Fruit fly (Drosophila melanogaster) Kc167 (cell line): ENCODE measurements around the gene Septin2.

ENCODE experiments used
- Sin3A ChIP-seq: fragments of >200 bp; optimal IDR thresholded peaks from 2 replicates; lab custom pipeline; 2018; ENCODE audit warnings: missing external identifiers
- h ChIP-seq: fragments of >200 bp; optimal IDR thresholded peaks from 3 replicates; lab custom pipeline; 2018; ENCODE audit warnings: missing external identifiers
- psq ChIP-seq: fragments of >200 bp; optimal IDR thresholded peaks from 2 replicates; lab custom pipeline; 2017; ENCODE audit warnings: missing external identifiers

DNA sequence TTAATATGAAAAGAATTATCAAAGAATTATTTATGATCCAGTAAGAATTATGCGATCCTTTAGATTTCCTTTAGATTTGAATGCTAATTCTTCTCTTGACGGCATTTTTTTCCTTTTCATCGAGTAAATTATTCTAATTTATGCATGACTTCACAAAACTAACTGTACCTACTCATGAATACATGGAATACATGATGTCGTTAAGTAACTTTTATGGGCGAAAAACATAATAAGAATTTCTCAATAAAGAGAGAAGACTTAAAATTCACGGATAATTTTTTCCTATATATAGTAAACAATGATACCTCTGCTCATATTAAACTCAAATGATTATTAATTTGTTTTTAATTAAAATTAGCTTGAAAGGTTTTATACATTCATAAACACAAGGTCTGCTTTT is 7.7 kb upstream of the Septin2 start:
- TF ChIP-seq psq (lab: Kevin White, UChicago), result no peak
- TF ChIP-seq h, result no peak
- TF ChIP-seq Sin3A, result no peak
